Worm (Caenorhabditis elegans) whole organism, L4 larva: ENCODE results near the gene pxf-1.

Experiments used
- ama-1 ChIP-seq: fragments of 150-350 bp; optimal IDR thresholded peaks from 2 replicates; lab custom pipeline; 2014; ENCODE audit warnings: inconsistent platforms, mixed read lengths
- dmd-8 ChIP-seq: fragments of 200-800 bp; sonication (Bioruptor generic); IDR thresholded peaks from 2 replicates; pipeline ENCODE4 v1.3.6; 2022; ENCODE audit warnings: missing genetic modification characterization, missing compliant biosample characterization
- egl-27 ChIP-seq: sonication (generic microtip); optimal IDR thresholded peaks from 3 replicates; lab custom pipeline; 2017; ENCODE audit warnings: missing biosample characterization, missing genetic modification reagents, missing genetic modification characterization
- fkh-10 ChIP-seq: fragments of 150-350 bp; optimal IDR thresholded peaks from 2 replicates; lab custom pipeline; 2014; ENCODE audit warnings: missing biosample characterization, missing genetic modification reagents, missing genetic modification characterization
- lsy-2 ChIP-seq, 2 experiments: fragments of 150-350 bp in 1 of 2; sonication (generic microtip) in 1 of 2; optimal IDR thresholded peaks; 2 replicates each; lab custom pipeline; 2014 to 2017; ENCODE audit warnings: missing biosample characterization in 2 of 2, missing genetic modification characterization in 2 of 2
- nhr-11 ChIP-seq: fragments of 150-350 bp; optimal IDR thresholded peaks from 2 replicates; lab custom pipeline; 2014; ENCODE audit warnings: missing biosample characterization, missing genetic modification characterization
- nhr-237 ChIP-seq: sonication (generic microtip); optimal IDR thresholded peaks from 2 replicates; lab custom pipeline; 2017; ENCODE audit warnings: missing biosample characterization, missing genetic modification characterization
- pqm-1 ChIP-seq: sonication (generic microtip); optimal IDR thresholded peaks from 2 replicates; lab custom pipeline; 2017; ENCODE audit warnings: missing biosample characterization, missing genetic modification characterization

DNA sequence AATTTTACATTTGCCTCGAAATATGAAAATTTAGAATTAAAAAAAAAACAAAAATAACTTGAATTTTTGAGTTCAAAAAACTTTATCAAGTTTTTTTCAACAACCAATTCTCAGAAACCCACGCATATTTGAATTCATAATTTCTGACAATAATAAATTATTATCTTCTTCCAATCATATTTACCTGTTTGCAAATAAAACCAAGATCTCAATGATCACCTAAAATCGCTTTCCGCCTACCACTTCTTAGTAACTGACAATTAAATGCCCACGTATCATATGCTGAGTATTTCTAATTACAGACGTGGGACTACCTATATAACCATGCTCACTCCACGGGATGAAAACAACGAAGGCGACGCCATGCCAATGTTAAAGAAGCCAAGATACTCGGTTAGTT lies 12.4 kb downstream of the pxf-1 start, which contains the start of gene pps-1:
- TF ChIP-seq nhr-237 (tag; lab: Kevin White, UChicago) (no peak), egl-27 (tag; lab: Kevin White, UChicago) (no peak), nhr-11 (tag; lab: Kevin White, UChicago) (no peak), ama-1 (lab: Kevin White, UChicago) (no peak), pqm-1 (tag; lab: Kevin White, UChicago) (no peak), dmd-8 (no peak), fkh-10 (no peak), lsy-2 (tag; optimal IDR thresholded peaks at IDR 0.05; lab: Kevin White, UChicago) (no peak)
